Worm (Caenorhabditis elegans) whole organism, late embryonic: ENCODE results near the gene wdr-62.

Source experiments
- C08G9.2 ChIP-seq: sonication (generic microtip); optimal IDR thresholded peaks from 2 replicates; lab custom pipeline; 2016; ENCODE audit warnings: mild to moderate bottlenecking, missing genetic modification characterization, moderate library complexity, missing compliant biosample characterization
- C38D4.7 ChIP-seq: fragments of 200-800 bp; sonication (Bioruptor generic); optimal IDR thresholded peaks from 2 replicates; lab custom pipeline; 2018; ENCODE audit warnings: mild to moderate bottlenecking, missing genetic modification characterization, moderate library complexity, missing compliant biosample characterization
- K09A11.1 ChIP-seq: sonication (generic microtip); optimal IDR thresholded peaks from 2 replicates; lab custom pipeline; 2017; ENCODE audit warnings: antibody characterized with exemption, mild to moderate bottlenecking, missing genetic modification characterization, missing compliant biosample characterization; ENCODE audit not compliant: insufficient read depth
- T23F11.4 ChIP-seq: fragments of 200-800 bp; sonication (Bioruptor generic); optimal IDR thresholded peaks from 2 replicates; lab custom pipeline; 2018; ENCODE audit warnings: mild to moderate bottlenecking, missing genetic modification characterization, missing compliant biosample characterization
- ama-1 ChIP-seq: fragments of 150-350 bp; optimal IDR thresholded peaks from 2 replicates; lab custom pipeline; 2014
- ceh-18 ChIP-seq: sonication (generic microtip); optimal IDR thresholded peaks from 2 replicates; lab custom pipeline; 2016; ENCODE audit warnings: missing genetic modification characterization, missing compliant biosample characterization
- ceh-19 ChIP-seq: fragments of 200-800 bp; sonication (Bioruptor generic); optimal IDR thresholded peaks from 2 replicates; lab custom pipeline; 2018; ENCODE audit warnings: mild to moderate bottlenecking, missing genetic modification characterization, missing compliant biosample characterization
- ceh-22 ChIP-seq: sonication (generic microtip); optimal IDR thresholded peaks from 2 replicates; lab custom pipeline; 2017; ENCODE audit warnings: missing biosample characterization, missing genetic modification characterization
- ceh-24 ChIP-seq: sonication (generic microtip); optimal IDR thresholded peaks from 2 replicates; lab custom pipeline; 2016; ENCODE audit warnings: mild to moderate bottlenecking, missing genetic modification characterization, missing compliant biosample characterization
- ceh-34 ChIP-seq: sonication (generic microtip); optimal IDR thresholded peaks from 2 replicates; lab custom pipeline; 2016; ENCODE audit warnings: mild to moderate bottlenecking, missing genetic modification characterization, missing compliant biosample characterization
- ceh-9 ChIP-seq: sonication (generic microtip); optimal IDR thresholded peaks from 2 replicates; lab custom pipeline; 2016; ENCODE audit warnings: mild to moderate bottlenecking, missing genetic modification characterization, inconsistent platforms, missing compliant biosample characterization
- che-1 ChIP-seq: sonication (generic microtip); optimal IDR thresholded peaks from 2 replicates; lab custom pipeline; 2016; ENCODE audit warnings: mild to moderate bottlenecking, missing genetic modification characterization, missing compliant biosample characterization
- dve-1 ChIP-seq: sonication (generic microtip); optimal IDR thresholded peaks from 2 replicates; lab custom pipeline; 2017; ENCODE audit warnings: antibody characterized with exemption, mild to moderate bottlenecking, missing genetic modification characterization, missing compliant biosample characterization
- elt-2 ChIP-seq: sonication (generic microtip); optimal IDR thresholded peaks from 2 replicates; lab custom pipeline; 2016; ENCODE audit warnings: missing genetic modification reagents, missing genetic modification characterization, missing compliant biosample characterization
- elt-4 ChIP-seq: sonication (generic microtip); optimal IDR thresholded peaks from 2 replicates; lab custom pipeline; 2016; ENCODE audit warnings: missing genetic modification characterization, missing compliant biosample characterization
- ets-4 ChIP-seq: sonication (generic microtip); optimal IDR thresholded peaks from 2 replicates; lab custom pipeline; 2016; ENCODE audit warnings: missing genetic modification characterization, missing compliant biosample characterization
- eyg-1 ChIP-seq: sonication (generic microtip); optimal IDR thresholded peaks from 2 replicates; lab custom pipeline; 2016; ENCODE audit warnings: missing genotype, missing genetic modification characterization, missing compliant biosample characterization
- fax-1 ChIP-seq: sonication (generic microtip); optimal IDR thresholded peaks from 2 replicates; lab custom pipeline; 2016; ENCODE audit warnings: missing genotype, missing genetic modification characterization, missing compliant biosample characterization
- fkh-10 ChIP-seq: fragments of 150-350 bp; optimal IDR thresholded peaks from 2 replicates; lab custom pipeline; 2014; ENCODE audit warnings: missing biosample characterization, missing genetic modification reagents, missing genetic modification characterization
- fkh-6 ChIP-seq: sonication (generic microtip); optimal IDR thresholded peaks from 2 replicates; lab custom pipeline; 2016; ENCODE audit warnings: missing genetic modification characterization, missing compliant biosample characterization
- hlh-13 ChIP-seq: fragments of 200-800 bp; sonication (Bioruptor generic); optimal IDR thresholded peaks from 2 replicates; lab custom pipeline; 2018; ENCODE audit warnings: mild to moderate bottlenecking, missing genetic modification characterization, missing compliant biosample characterization
- hlh-30 ChIP-seq: sonication (generic microtip); optimal IDR thresholded peaks from 2 replicates; lab custom pipeline; 2017; ENCODE audit warnings: antibody characterized with exemption, missing genetic modification characterization, missing compliant biosample characterization; ENCODE audit not compliant: insufficient read depth
- hlh-6 ChIP-seq: sonication (generic microtip); optimal IDR thresholded peaks from 2 replicates; lab custom pipeline; 2016; ENCODE audit warnings: missing genotype, missing genetic modification characterization, missing compliant biosample characterization
- hlh-8 ChIP-seq: sonication (generic microtip); optimal IDR thresholded peaks from 2 replicates; lab custom pipeline; 2016; ENCODE audit warnings: missing genotype, missing genetic modification characterization, missing compliant biosample characterization
- lim-6 ChIP-seq: sonication (generic microtip); optimal IDR thresholded peaks from 2 replicates; lab custom pipeline; 2016; ENCODE audit warnings: missing genetic modification characterization, missing compliant biosample characterization
- madf-2 ChIP-seq: sonication (generic microtip); optimal IDR thresholded peaks from 2 replicates; lab custom pipeline; 2017; ENCODE audit warnings: missing genetic modification characterization, missing compliant biosample characterization
- nfya-1 ChIP-seq: sonication (generic microtip); optimal IDR thresholded peaks from 2 replicates; lab custom pipeline; 2017; ENCODE audit warnings: missing genetic modification characterization, mild to moderate bottlenecking, missing compliant biosample characterization, antibody characterized with exemption, moderate library complexity
- nhr-232 ChIP-seq: sonication (generic microtip); optimal IDR thresholded peaks from 2 replicates; lab custom pipeline; 2016; ENCODE audit warnings: missing genetic modification characterization, missing compliant biosample characterization
- npax-4 ChIP-seq: sonication (generic microtip); optimal IDR thresholded peaks from 2 replicates; lab custom pipeline; 2016; ENCODE audit warnings: missing genetic modification characterization, missing compliant biosample characterization
- pag-3 ChIP-seq: sonication (generic microtip); optimal IDR thresholded peaks from 2 replicates; lab custom pipeline; 2016; ENCODE audit warnings: missing compliant biosample characterization, missing genetic modification characterization, borderline replicate concordance
- pat-9 ChIP-seq: fragments of 200-800 bp; sonication (Bioruptor generic); optimal IDR thresholded peaks from 2 replicates; lab custom pipeline; 2018; ENCODE audit warnings: mild to moderate bottlenecking, missing genetic modification characterization, moderate library complexity, missing compliant biosample characterization
- pha-4 ChIP-seq: fragments of 150-350 bp; optimal IDR thresholded peaks from 2 replicates; lab custom pipeline; 2018; ENCODE audit warnings: missing biosample characterization, missing genetic modification reagents, missing genetic modification characterization
- pqm-1 ChIP-seq: sonication (generic microtip); optimal IDR thresholded peaks from 2 replicates; lab custom pipeline; 2016; ENCODE audit warnings: missing genetic modification characterization, missing compliant biosample characterization
- pros-1 ChIP-seq: fragments of 150-350 bp; optimal IDR thresholded peaks from 2 replicates; lab custom pipeline; 2014; ENCODE audit warnings: missing biosample characterization, missing genetic modification reagents, missing genetic modification characterization
- rnt-1 ChIP-seq: sonication (generic microtip); optimal IDR thresholded peaks from 2 replicates; lab custom pipeline; 2016; ENCODE audit warnings: missing genetic modification characterization, missing compliant biosample characterization
- sox-2 ChIP-seq: fragments of 200-800 bp; sonication (Bioruptor generic); IDR thresholded peaks from 2 replicates; pipeline ENCODE4 v1.3.6; 2022; ENCODE audit warnings: missing genetic modification reagents, missing genetic modification characterization, missing compliant biosample characterization
- sox-4 ChIP-seq: sonication (generic microtip); optimal IDR thresholded peaks from 2 replicates; lab custom pipeline; 2017; ENCODE audit warnings: mild to moderate bottlenecking, missing genetic modification characterization, inconsistent platforms, missing compliant biosample characterization
- tbx-2 ChIP-seq: sonication (generic microtip); optimal IDR thresholded peaks from 2 replicates; lab custom pipeline; 2016; ENCODE audit warnings: missing genetic modification characterization, missing compliant biosample characterization
- tbx-7 ChIP-seq: sonication (generic microtip); optimal IDR thresholded peaks from 2 replicates; lab custom pipeline; 2016; ENCODE audit warnings: missing genotype, missing genetic modification characterization, missing compliant biosample characterization
- ttx-3 ChIP-seq: sonication (generic microtip); optimal IDR thresholded peaks from 2 replicates; lab custom pipeline; 2016; ENCODE audit warnings: missing genetic modification reagents, missing genetic modification characterization, missing compliant biosample characterization
- unc-86 ChIP-seq: sonication (generic microtip); optimal IDR thresholded peaks from 2 replicates; lab custom pipeline; 2016; ENCODE audit warnings: missing genetic modification characterization, missing compliant biosample characterization
- zip-5 ChIP-seq: sonication (generic microtip); optimal IDR thresholded peaks from 2 replicates; lab custom pipeline; 2016; ENCODE audit warnings: missing genetic modification characterization, missing compliant biosample characterization
- ztf-16 ChIP-seq: sonication (generic microtip); optimal IDR thresholded peaks from 2 replicates; lab custom pipeline; 2017; ENCODE audit warnings: missing genetic modification characterization, missing compliant biosample characterization

The wdr-62 gene

DNA sequence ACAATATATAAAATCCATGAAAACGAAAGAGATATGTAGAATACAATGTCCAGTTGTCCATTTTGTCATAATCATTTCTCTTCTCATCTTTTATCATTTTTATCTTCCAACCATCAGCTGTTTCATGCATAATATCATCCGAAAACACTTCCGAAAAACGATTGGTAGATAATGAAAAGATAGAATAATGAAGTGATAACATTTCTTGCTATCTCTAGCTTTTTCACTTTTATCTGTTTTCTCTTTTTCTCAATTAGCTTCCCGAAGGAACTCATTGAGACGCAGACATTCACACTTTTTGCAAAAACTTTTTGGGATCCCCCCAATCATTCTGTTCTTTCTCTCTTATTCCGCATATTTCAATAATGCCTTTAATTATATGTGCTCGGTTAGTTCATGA lies 10.1 kb downstream of the wdr-62 start:
- TF ChIP-seq zip-5 (no peak), elt-2 (tag; lab: Kevin White, UChicago) (peak; percentile 85), elt-4 (no peak), hlh-13 (GFP tag; lab: Kevin White, UChicago) (no peak)
- TF ChIP-seq, all 69 proteins: peak for 1

DNA sequence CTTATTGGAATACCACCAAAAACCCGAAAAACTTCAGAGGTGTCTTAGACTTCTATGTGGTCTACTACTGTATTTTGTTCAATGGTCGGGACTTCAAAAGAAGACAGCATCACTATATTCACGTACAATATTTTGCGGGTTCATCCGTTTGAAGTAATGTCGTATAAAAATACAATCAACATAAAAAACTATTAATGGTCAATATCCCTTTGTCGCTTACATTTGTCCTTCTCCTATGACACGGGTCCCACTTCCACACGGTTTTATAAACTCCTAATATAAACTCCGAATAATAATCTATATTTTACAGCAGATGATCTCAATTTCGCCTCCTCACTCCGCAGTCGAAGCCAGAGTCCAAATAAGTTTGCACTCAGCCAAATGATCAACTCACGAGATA lies 13.7 kb downstream of the wdr-62 start:
- TF ChIP-seq T23F11.4 (GFP tag; lab: Kevin White, UChicago), result no peak
- TF ChIP-seq tbx-2 (tag; lab: Kevin White, UChicago), result no peak
- TF ChIP-seq ceh-18 (tag; lab: Kevin White, UChicago), result no peak
- TF ChIP-seq elt-4, result no peak
- no peak for TF ChIP-seq pag-3 (tag; lab: Kevin White, UChicago)
- TF ChIP-seq zip-5, result no peak
- TF ChIP-seq, all 69 proteins: peak for 0

DNA sequence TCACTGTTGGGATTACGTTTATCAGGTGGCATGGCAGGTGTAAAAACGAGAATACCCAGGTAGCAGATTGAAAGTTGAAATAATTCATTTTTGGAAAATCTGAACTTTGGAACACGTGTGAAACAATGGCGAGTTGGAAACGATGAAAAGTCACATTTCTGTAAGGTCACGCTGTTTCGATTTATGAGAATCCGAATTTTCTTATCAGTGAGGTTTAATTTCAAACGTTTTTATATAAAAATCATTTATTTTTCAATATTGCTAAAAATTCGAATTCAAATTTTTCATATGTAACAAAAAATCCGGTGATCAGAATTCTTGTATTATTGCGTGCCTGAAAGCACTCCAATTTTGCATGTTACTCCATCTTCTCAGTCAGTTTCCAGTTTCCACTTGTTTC lies 18.8 kb downstream of the wdr-62 start, which contains the start of gene F07D3.3:
Gene F07D3.3 (minus strand): TSS at position 101 of the 400 bp plus-strand sequence.
- TF ChIP-seq rnt-1 (no peak), ceh-9 (tag; lab: Kevin White, UChicago) (no peak), zip-5 (no peak), madf-2 (no peak), nfya-1 (tag; lab: Kevin White, UChicago) (no peak), ceh-24 (no peak)

DNA sequence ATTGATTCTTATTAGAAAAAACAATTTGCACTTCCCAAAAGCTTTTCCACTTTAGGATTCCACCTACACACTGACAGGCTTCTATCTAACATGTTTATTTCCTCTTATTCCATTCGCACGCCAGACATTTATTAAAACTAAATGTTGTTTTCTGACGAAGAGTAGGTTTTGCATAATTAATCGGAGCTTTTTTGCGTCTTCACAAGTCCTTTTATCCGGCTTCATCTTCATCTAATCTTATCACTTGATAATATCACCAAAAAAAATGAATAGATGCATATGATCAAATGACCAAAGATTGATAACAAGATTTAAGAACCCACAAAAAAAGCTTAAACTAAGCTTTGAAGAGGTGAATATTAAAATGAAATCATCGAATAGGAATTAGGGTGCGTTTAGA lies 21.7 kb downstream of the wdr-62 start:
- no peak for TF ChIP-seq tbx-7 (tag; lab: Kevin White, UChicago)
- TF ChIP-seq K09A11.1, result no peak
- no peak for TF ChIP-seq hlh-30 (tag; lab: Kevin White, UChicago)
- no peak for TF ChIP-seq sox-2 (GFP tag; lab: Robert Waterston, UW)
- no peak for TF ChIP-seq nfya-1 (tag; lab: Kevin White, UChicago)
- no peak for TF ChIP-seq sox-4 (tag; lab: Kevin White, UChicago)
- TF ChIP-seq ceh-19 (GFP tag; lab: Kevin White, UChicago), result no peak

DNA sequence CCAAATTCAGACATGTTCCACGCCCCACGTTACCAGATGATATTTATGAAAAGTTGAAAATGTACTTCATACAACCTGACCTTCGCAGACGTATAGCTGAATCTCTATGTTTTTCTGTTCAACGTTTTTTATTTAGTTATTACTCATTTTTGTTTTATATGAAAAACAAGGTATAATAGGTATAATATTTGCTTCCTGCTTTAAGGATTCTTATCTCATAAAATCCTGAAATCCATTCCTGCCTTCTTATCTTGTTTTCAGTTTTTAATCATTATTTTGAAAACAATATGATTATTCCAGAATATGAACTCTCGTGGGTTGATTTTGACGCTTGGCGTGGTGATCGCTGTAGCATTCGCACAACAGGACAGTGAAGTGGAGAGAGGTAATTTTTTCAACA lies 27.8 kb downstream of the wdr-62 start, which contains the start of gene flp-6:
Gene flp-6 (plus strand): TSS at position 301 of the 400 bp plus-strand sequence.
- TF ChIP-seq fkh-10 (GFP tag; lab: Kevin White, UChicago), result no peak
- TF ChIP-seq rnt-1, result no peak
- no peak for TF ChIP-seq ceh-34
- no peak for TF ChIP-seq che-1 (tag; lab: Kevin White, UChicago)
- no peak for TF ChIP-seq dve-1
- TF ChIP-seq pqm-1, result no peak
- no peak for TF ChIP-seq hlh-8
- no peak for TF ChIP-seq tbx-2 (tag; lab: Kevin White, UChicago)
- no peak for TF ChIP-seq sox-2 (GFP tag; lab: Robert Waterston, UW)
- TF ChIP-seq pat-9 (tag; lab: Kevin White, UChicago), result no peak
- TF ChIP-seq ama-1 (lab: Kevin White, UChicago), result no peak
- TF ChIP-seq hlh-6 (tag; lab: Kevin White, UChicago), result no peak
- no peak for TF ChIP-seq pag-3 (tag; lab: Kevin White, UChicago)
- TF ChIP-seq C08G9.2 (tag; lab: Kevin White, UChicago), result no peak
- no peak for TF ChIP-seq eyg-1 (tag; lab: Kevin White, UChicago)
- TF ChIP-seq ceh-9 (tag; lab: Kevin White, UChicago), result no peak
- TF ChIP-seq, all 69 proteins: peak for 0

DNA sequence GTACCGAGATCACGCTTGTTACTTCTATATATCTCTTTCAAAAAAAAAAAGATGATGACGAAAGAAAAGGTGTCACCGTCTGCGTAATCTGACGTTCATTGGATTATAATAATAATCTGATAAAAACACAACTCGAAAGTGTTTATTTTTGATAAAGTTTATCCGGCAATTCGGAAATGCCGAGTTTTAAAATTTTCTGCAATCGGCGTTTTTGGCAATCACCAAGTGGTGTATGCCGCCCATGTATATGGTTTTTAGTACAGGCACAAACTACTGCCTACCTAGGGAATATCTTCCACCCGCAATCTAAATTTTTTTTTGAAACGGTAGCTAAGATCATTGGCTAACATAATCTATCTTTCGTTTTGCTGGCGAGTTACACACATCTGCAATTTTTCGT lies 30.1 kb downstream of the wdr-62 start:
- TF ChIP-seq ceh-34 (no peak), ets-4 (no peak), nfya-1 (tag; lab: Kevin White, UChicago) (no peak), ceh-22 (tag; lab: Kevin White, UChicago) (no peak), lim-6 (no peak), unc-86 (no peak), ztf-16 (tag; lab: Kevin White, UChicago) (no peak), pros-1 (tag; lab: Kevin White, UChicago) (no peak), pat-9 (tag; lab: Kevin White, UChicago) (no peak), C38D4.7 (GFP tag; lab: Kevin White, UChicago) (no peak), pha-4 (no peak), ttx-3 (tag; lab: Kevin White, UChicago) (no peak), nhr-232 (tag; lab: Kevin White, UChicago) (no peak), fax-1 (tag; lab: Kevin White, UChicago) (no peak), fkh-6 (tag; lab: Kevin White, UChicago) (no peak), npax-4 (tag; lab: Kevin White, UChicago) (no peak)
